Fruit fly (Drosophila melanogaster): ENCODE data around the gene CG2061.

dm6 chrX:11066252-11066651 is 26.0 kb upstream of the CG2061 start, which contains the start of gene CG15203:
- TF ChIP-seq Mio (GFP tag; optimal IDR thresholded peaks at IDR 0.05) (no peak), foxo (GFP tag; optimal IDR thresholded peaks at IDR 0.05) (no peak), usp (GFP tag; optimal IDR thresholded peaks at IDR 0.05) (no peak), psq (GFP tag; optimal IDR thresholded peaks at IDR 0.05) (no peak), woc (GFP tag; optimal IDR thresholded peaks at IDR 0.05) (no peak), N (GFP tag; optimal IDR thresholded peaks at IDR 0.05) (no peak), dmrt93B (GFP tag; optimal IDR thresholded peaks at IDR 0.05) (no peak), CrebA (GFP tag; optimal IDR thresholded peaks at IDR 0.05; ENCODE audit: borderline replicate concordance) (no peak), Hr83 (GFP tag; optimal IDR thresholded peaks at IDR 0.05; ENCODE audit: poor library complexity, severe bottlenecking) (no peak), Hnf4 (GFP tag; optimal IDR thresholded peaks at IDR 0.05) (no peak)

All from whole organism, wandering third instar larva.